Fruit fly (Drosophila melanogaster) whole organism, wandering third instar larva: ENCODE measurements around the gene CG17376.

ENCODE experiments used
- CG32264 ChIP-seq: fragments of 200-800 bp; sonication (Bioruptor generic); optimal IDR thresholded peaks from 2 replicates; lab custom pipeline; 2016; ENCODE audit warnings: missing biosample characterization, missing genetic modification characterization
- CG9705 ChIP-seq: fragments of 200-800 bp; sonication (Bioruptor generic); optimal IDR thresholded peaks from 2 replicates; lab custom pipeline; 2018; ENCODE audit warnings: missing biosample characterization, mild to moderate bottlenecking, missing genetic modification characterization
- CrebA ChIP-seq: fragments of 200-800 bp; sonication (Bioruptor generic); optimal IDR thresholded peaks from 2 replicates; lab custom pipeline; 2016; ENCODE audit warnings: missing biosample characterization, mild to moderate bottlenecking, missing genetic modification characterization, borderline replicate concordance
- psq ChIP-seq: fragments of 200-800 bp; sonication (Bioruptor generic); optimal IDR thresholded peaks from 3 replicates; lab custom pipeline; 2017; ENCODE audit warnings: missing biosample characterization, mild to moderate bottlenecking, missing genetic modification characterization, moderate library complexity
- usp ChIP-seq: fragments of >200 bp; optimal IDR thresholded peaks from 2 replicates; lab custom pipeline; 2017; ENCODE audit warnings: missing biosample characterization, missing genetic modification characterization

DNA sequence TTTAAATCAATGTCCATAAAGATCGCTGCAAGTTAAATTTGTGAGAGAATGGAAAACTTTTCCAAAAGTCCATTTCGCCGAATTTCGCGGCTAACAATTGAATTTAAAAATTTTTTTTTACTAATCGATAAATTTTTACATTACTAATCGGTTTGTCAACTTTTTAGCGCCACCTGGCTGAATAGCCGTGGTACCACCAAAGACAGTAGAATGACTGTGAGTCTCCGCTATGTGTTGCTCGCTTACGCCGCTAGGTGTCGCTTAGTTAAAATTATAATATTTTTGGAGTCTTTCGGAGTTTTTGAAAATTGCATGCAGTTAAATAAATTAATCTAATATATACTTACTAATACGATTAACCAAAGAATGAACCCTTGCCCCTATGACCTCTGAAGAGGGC is 3.3 kb downstream of the CG17376 start:
- no peak for TF ChIP-seq CG9705 (GFP tag; lab: Kevin White, UChicago)
- TF ChIP-seq CG32264 = no peak
- TF ChIP-seq CrebA = no peak
- no peak for TF ChIP-seq usp (GFP tag; lab: Kevin White, UChicago)
- TF ChIP-seq psq (GFP tag; lab: Kevin White, UChicago) = no peak
